Worm (Caenorhabditis elegans) whole organism, young adult: ENCODE data around the gene F21C10.19.
A peak's percentile ranks its signal among the peaks of the same experiment; 100 is the strongest.

Experiments used
- B0019.2 ChIP-seq: fragments of 200-800 bp; sonication (Bioruptor generic); conservative IDR thresholded peaks from 2 replicates; pipeline ENCODE4 v1.3.6; 2022; ENCODE audit warnings: missing genetic modification reagents, missing genetic modification characterization, missing compliant biosample characterization
- D2030.7 ChIP-seq: fragments of 200-800 bp; sonication (Bioruptor generic); IDR thresholded peaks from 2 replicates; pipeline ENCODE4 v1.3.6; 2022; ENCODE audit warnings: missing genetic modification reagents, missing genetic modification characterization, missing compliant biosample characterization
- F10E7.11 ChIP-seq: sonication (generic microtip); optimal IDR thresholded peaks from 2 replicates; lab custom pipeline; 2017; ENCODE audit warnings: mild to moderate bottlenecking, missing genetic modification characterization, moderate library complexity, missing compliant biosample characterization
- F49E8.2 ChIP-seq: sonication (generic microtip); optimal IDR thresholded peaks from 3 replicates; lab custom pipeline; 2017; ENCODE audit warnings: missing genetic modification characterization, mild to moderate bottlenecking, missing compliant biosample characterization, antibody characterized with exemption, moderate library complexity; ENCODE audit not compliant: insufficient read depth
- Y53F4B.3 ChIP-seq: fragments of 200-800 bp; sonication (Bioruptor generic); IDR thresholded peaks from 2 replicates; pipeline ENCODE4 v1.3.6; 2022; ENCODE audit warnings: missing genetic modification reagents, missing genetic modification characterization, missing compliant biosample characterization
- Y79H2A.3 ChIP-seq: fragments of 200-800 bp; sonication (Bioruptor generic); conservative IDR thresholded peaks from 2 replicates; pipeline ENCODE4 v1.3.6; 2022; ENCODE audit warnings: missing genetic modification reagents, missing genetic modification characterization, missing compliant biosample characterization
- ama-1 ChIP-seq, 3 experiments: fragments of 150-350 bp in 1 of 3; sonication (generic microtip) in 2 of 3; optimal IDR thresholded peaks; 2 replicates each; lab custom pipeline; 2014 to 2018; ENCODE audit warnings: missing biosample characterization in 2 of 3, missing genetic modification characterization in 2 of 3, missing genetic modification reagents in 2 of 3
- attf-6 ChIP-seq: fragments of 200-800 bp; sonication (Bioruptor generic); IDR thresholded peaks from 2 replicates; pipeline ENCODE4 v1.3.6; 2022; ENCODE audit warnings: missing genetic modification reagents, missing genetic modification characterization, missing compliant biosample characterization
- bed-2 ChIP-seq: fragments of 200-800 bp; sonication (Bioruptor generic); IDR thresholded peaks from 2 replicates; pipeline ENCODE4 v1.3.6; 2022; ENCODE audit warnings: missing genetic modification reagents, missing genetic modification characterization, missing compliant biosample characterization
- cebp-1 ChIP-seq, 2 experiments: fragments of 200-800 bp in 1 of 2; sonication (Bioruptor generic) in 1 of 2; sonication (generic microtip) in 1 of 2; IDR thresholded peaks in 1 of 2; optimal IDR thresholded peaks in 1 of 2; 2 replicates each; pipeline versions ENCODE4 v1.3.6 to Lab custom; 2017 to 2022; ENCODE audit warnings: missing compliant biosample characterization in 2 of 2, missing genetic modification characterization in 2 of 2, mild to moderate bottlenecking in 1 of 2, missing genetic modification reagents in 1 of 2, moderate library complexity in 1 of 2
- ceh-100 ChIP-seq: fragments of 200-800 bp; sonication (Bioruptor generic); IDR thresholded peaks from 2 replicates; pipeline ENCODE4 v1.3.6; 2022; ENCODE audit warnings: missing genetic modification reagents, missing genetic modification characterization, missing compliant biosample characterization
- ceh-58 ChIP-seq: fragments of 200-800 bp; sonication (Bioruptor generic); IDR thresholded peaks from 2 replicates; pipeline ENCODE4 v1.3.6; 2022; ENCODE audit warnings: missing genetic modification characterization, missing compliant biosample characterization
- egl-18 ChIP-seq: fragments of 200-800 bp; sonication (Bioruptor generic); IDR thresholded peaks from 2 replicates; pipeline ENCODE4 v1.3.6; 2022; ENCODE audit warnings: missing genetic modification reagents, missing genetic modification characterization, missing compliant biosample characterization
- ets-4 ChIP-seq: fragments of 200-800 bp; sonication (Bioruptor generic); optimal IDR thresholded peaks from 2 replicates; lab custom pipeline; 2018; ENCODE audit warnings: mild to moderate bottlenecking, missing genetic modification characterization, missing compliant biosample characterization
- fkh-3 ChIP-seq: sonication (generic microtip); optimal IDR thresholded peaks from 2 replicates; lab custom pipeline; 2016; ENCODE audit warnings: mild to moderate bottlenecking, missing genetic modification characterization, missing compliant biosample characterization
- gei-17 ChIP-seq: fragments of 200-800 bp; sonication (Bioruptor generic); optimal IDR thresholded peaks from 2 replicates; lab custom pipeline; 2018; ENCODE audit warnings: mild to moderate bottlenecking, missing genetic modification characterization, missing compliant biosample characterization
- hmg-1.2 ChIP-seq: fragments of 200-800 bp; sonication (Bioruptor generic); IDR thresholded peaks from 2 replicates; pipeline ENCODE4 v1.3.6; 2022; ENCODE audit warnings: missing genetic modification reagents, missing genetic modification characterization, missing compliant biosample characterization
- lag-1 ChIP-seq: fragments of 200-800 bp; sonication (Bioruptor generic); IDR thresholded peaks from 2 replicates; pipeline ENCODE4 v1.3.6; 2022; ENCODE audit warnings: missing genetic modification reagents, missing genetic modification characterization, missing compliant biosample characterization
- let-526 ChIP-seq: fragments of 200-800 bp; sonication (Bioruptor generic); IDR thresholded peaks from 2 replicates; pipeline ENCODE4 v1.3.6; 2022; ENCODE audit warnings: missing genetic modification reagents, missing genetic modification characterization, missing compliant biosample characterization
- lsy-27 ChIP-seq: sonication (generic microtip); optimal IDR thresholded peaks from 2 replicates; lab custom pipeline; 2017; ENCODE audit warnings: missing genetic modification characterization, mild to moderate bottlenecking, missing compliant biosample characterization, antibody characterized with exemption, missing genotype, borderline replicate concordance; ENCODE audit not compliant: insufficient read depth
- madf-10 ChIP-seq: sonication (generic microtip); optimal IDR thresholded peaks from 2 replicates; lab custom pipeline; 2016; ENCODE audit warnings: mild to moderate bottlenecking, missing genetic modification characterization, missing compliant biosample characterization
- madf-8 ChIP-seq: fragments of 200-800 bp; sonication (Bioruptor generic); conservative IDR thresholded peaks from 2 replicates; pipeline ENCODE4 v1.3.6; 2022; ENCODE audit warnings: missing genetic modification reagents, missing genetic modification characterization, missing compliant biosample characterization
- nfyb-1 ChIP-seq: fragments of 200-800 bp; sonication (Bioruptor generic); IDR thresholded peaks from 2 replicates; pipeline ENCODE4 v1.3.6; 2022; ENCODE audit warnings: missing genetic modification reagents, missing genetic modification characterization, missing compliant biosample characterization
- nhr-90 ChIP-seq: sonication (generic microtip); optimal IDR thresholded peaks from 2 replicates; lab custom pipeline; 2016; ENCODE audit warnings: missing genotype, mild to moderate bottlenecking, missing genetic modification characterization, missing compliant biosample characterization
- pha-4 ChIP-seq: fragments of 150-350 bp; sonication (generic microtip); optimal IDR thresholded peaks from 2 replicates; lab custom pipeline; 2014; ENCODE audit warnings: missing biosample characterization, missing genetic modification reagents, missing genetic modification characterization
- rec-8 ChIP-seq, 2 experiments: sonication (generic microtip); optimal IDR thresholded peaks; 2 replicates each; lab custom pipeline; 2016; ENCODE audit warnings: mild to moderate bottlenecking in 2 of 2, missing genetic modification characterization in 2 of 2, missing genetic modification reagents in 2 of 2, missing genotype in 2 of 2, missing biosample characterization in 1 of 2, missing compliant biosample characterization in 1 of 2, moderate library complexity in 1 of 2
- rpc-1 ChIP-seq, 2 experiments: fragments of 150-350 bp in 1 of 2; sonication (generic microtip) in 1 of 2; optimal IDR thresholded peaks; 2 replicates each; lab custom pipeline; 2014 to 2018; ENCODE audit warnings: missing biosample characterization in 1 of 2, missing genetic modification characterization in 1 of 2, missing genetic modification reagents in 1 of 2, missing genotype in 1 of 2
- sea-2 ChIP-seq: fragments of 200-800 bp; sonication (Bioruptor generic); IDR thresholded peaks from 2 replicates; pipeline ENCODE4 v1.3.6; 2022; ENCODE audit warnings: missing genetic modification characterization, missing compliant biosample characterization
- snpc-4 ChIP-seq, 5 experiments: fragments of 150-350 bp in 1 of 5; sonication (generic microtip) in 4 of 5; optimal IDR thresholded peaks; 2 replicates each; lab custom pipeline; 2014 to 2018; ENCODE audit warnings: missing genetic modification characterization in 5 of 5, missing biosample characterization in 3 of 5, antibody characterized with exemption in 2 of 5, mild to moderate bottlenecking in 2 of 5, missing compliant biosample characterization in 2 of 5, missing genotype in 2 of 5, moderate library complexity in 2 of 5, missing genetic modification reagents in 1 of 5
- sptf-2 ChIP-seq: fragments of 200-800 bp; sonication (Bioruptor generic); optimal IDR thresholded peaks from 2 replicates; lab custom pipeline; 2018; ENCODE audit warnings: mild to moderate bottlenecking, missing genetic modification characterization, missing compliant biosample characterization
- tbx-9 ChIP-seq: sonication (generic microtip); optimal IDR thresholded peaks from 2 replicates; lab custom pipeline; 2016; ENCODE audit warnings: borderline replicate concordance, missing genetic modification characterization, inconsistent platforms, missing compliant biosample characterization
- zim-3 ChIP-seq: sonication (generic microtip); optimal IDR thresholded peaks from 2 replicates; lab custom pipeline; 2017; ENCODE audit warnings: mild to moderate bottlenecking, missing genetic modification characterization, moderate library complexity, missing compliant biosample characterization

F21C10.19 gene

DNA sequence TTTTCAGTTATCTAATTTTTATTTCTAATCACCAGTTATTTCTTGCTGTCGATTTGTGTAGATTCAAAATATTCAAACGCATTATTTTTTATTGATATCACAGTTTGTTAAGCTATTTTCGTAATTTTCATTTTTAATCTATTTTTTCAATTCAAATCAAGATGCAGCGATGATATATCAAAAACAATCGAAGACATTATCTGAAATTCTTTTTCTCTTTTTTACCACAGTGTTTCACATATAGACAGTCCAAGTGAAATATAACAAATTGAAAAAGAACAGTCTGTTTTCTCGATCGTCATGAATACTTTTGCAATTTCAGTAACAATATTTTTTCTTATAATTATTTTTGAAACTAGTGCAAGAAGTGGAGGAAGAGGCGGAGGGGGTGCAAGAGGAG, 5.5 kb upstream of the F21C10.19 start, which contains the start of gene F21C10.5:
TSS of gene F21C10.5 (plus strand) at position 301 of the 400 bp plus-strand sequence.
- TF ChIP-seq rec-8 (tag; optimal IDR thresholded peaks at IDR 0.05; lab: Kevin White, UChicago) (no peak), D2030.7 (GFP tag; lab: Robert Waterston, UW) (no peak), ceh-100 (GFP tag; lab: Robert Waterston, UW) (no peak), sptf-2 (no peak), ama-1 (optimal IDR thresholded peaks at IDR 0.05; lab: Kevin White, UChicago) (no peak), ama-1 (GFP tag; optimal IDR thresholded peaks at IDR 0.05; lab: Kevin White, UChicago) (no peak), F10E7.11 (no peak), rpc-1 (optimal IDR thresholded peaks at IDR 0.05; lab: Kevin White, UChicago) (no peak), rpc-1 (tag; optimal IDR thresholded peaks at IDR 0.05; lab: Kevin White, UChicago) (no peak), zim-3 (tag; lab: Kevin White, UChicago) (no peak), Y79H2A.3 (no peak), tbx-9 (tag; lab: Kevin White, UChicago) (no peak), gei-17 (GFP tag; lab: Kevin White, UChicago) (no peak), madf-8 (no peak), cebp-1 (GFP tag; IDR thresholded peaks at IDR 0.05; lab: Robert Waterston, UW) (no peak), cebp-1 (tag; optimal IDR thresholded peaks at IDR 0.05; lab: Kevin White, UChicago) (no peak), fkh-3 (no peak), F49E8.2 (tag; lab: Kevin White, UChicago) (no peak), snpc-4 (GFP tag; optimal IDR thresholded peaks at IDR 0.05; lab: Kevin White, UChicago) (no peak), snpc-4 (tag; optimal IDR thresholded peaks at IDR 0.05; lab: Kevin White, UChicago) (no peak)

ce11 chrV:9126316-9126715, 4.5 kb upstream of the F21C10.19 start, which contains the start of gene F21C10.4:
TSS of gene F21C10.4 (plus strand) at chrV:9126616.
- TF ChIP-seq let-526 (GFP tag; lab: Robert Waterston, UW): no peak
- TF ChIP-seq lsy-27 (tag; lab: Kevin White, UChicago): no peak

DNA sequence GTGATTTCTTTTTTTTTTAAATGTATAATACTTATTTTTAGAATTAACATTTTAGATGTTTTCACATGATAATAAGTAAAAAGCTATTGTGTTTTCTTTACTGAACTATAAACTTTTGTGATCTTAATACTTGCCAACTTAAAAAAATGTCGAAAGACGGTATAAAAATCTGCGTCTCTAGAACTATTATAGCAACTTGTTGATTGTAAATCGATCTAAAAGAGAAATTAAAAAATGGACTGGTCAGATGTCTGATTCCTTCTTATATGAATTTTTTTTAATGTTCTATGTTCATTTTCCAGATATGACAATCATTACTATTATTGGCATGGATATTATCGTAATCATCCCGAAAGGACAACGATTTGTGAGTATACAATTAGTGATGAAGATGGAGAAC, 3.1 kb upstream of the F21C10.19 start, which contains the start of gene F21C10.3:
TSS of gene F21C10.3 (plus strand) at position 301 of the 400 bp plus-strand sequence.
- TF ChIP-seq F49E8.2 (tag; lab: Kevin White, UChicago) (no peak), bed-2 (GFP tag; lab: Robert Waterston, UW) (no peak), madf-8 (no peak), sea-2 (GFP tag; lab: Robert Waterston, UW) (no peak), madf-10 (tag; lab: Kevin White, UChicago) (no peak), ets-4 (GFP tag; lab: Kevin White, UChicago) (no peak), B0019.2 (no peak), ceh-58 (GFP tag; lab: Robert Waterston, UW) (no peak), gei-17 (GFP tag; lab: Kevin White, UChicago) (no peak), attf-6 (no peak), egl-18 (GFP tag; lab: Robert Waterston, UW) (no peak), Y53F4B.3 (GFP tag; lab: Robert Waterston, UW) (no peak), lag-1 (GFP tag; lab: Robert Waterston, UW) (no peak), nhr-90 (tag; lab: Kevin White, UChicago) (no peak), pha-4 (tag; lab: Kevin White, UChicago) (no peak)

ce11 chrV:9128562-9128961, 2.3 kb upstream of the F21C10.19 start:
- TF ChIP-seq nfyb-1 (0 out of 2 replicates have a peak, but pooled peaks have one; percentile 9), cebp-1 (GFP tag; IDR thresholded peaks at IDR 0.05; lab: Robert Waterston, UW) (peak; percentile 71; the same call in 1 of the 2 replicates), cebp-1 (tag; optimal IDR thresholded peaks at IDR 0.05; lab: Kevin White, UChicago) (peak; percentile 92), ets-4 (GFP tag; lab: Kevin White, UChicago) (no peak), hmg-1.2 (GFP tag; lab: Robert Waterston, UW) (peak; percentile 73; the same call in 1 of the 2 replicates)
